Worm (Caenorhabditis elegans): ENCODE measurements around the gene F07B10.7.

The F07B10.7 gene

DNA sequence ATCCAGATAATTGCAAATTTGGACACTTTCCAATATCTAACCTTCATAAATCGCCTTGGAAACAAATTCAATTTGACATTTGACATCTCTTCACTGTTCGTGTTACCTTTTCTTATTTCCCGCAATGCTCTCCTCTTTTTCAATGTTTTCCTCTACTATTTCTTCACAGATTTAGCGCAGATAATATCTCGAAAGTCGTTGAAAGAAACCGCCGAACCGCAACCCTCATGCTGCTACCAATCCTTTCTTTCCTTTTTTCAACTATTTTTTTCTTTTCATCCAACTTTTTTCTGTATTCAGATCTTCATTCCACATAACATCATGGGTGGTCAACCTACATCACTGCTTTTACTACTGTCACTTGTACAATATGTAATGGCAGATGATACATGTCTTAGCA is 26.2 kb downstream of the F07B10.7 start, which contains the start of gene T19B10.5:
T19B10.5 (plus strand) TSS at position 301 of the 400 bp plus-strand sequence.
- TF ChIP-seq unc-62 (GFP tag; optimal IDR thresholded peaks at IDR 0.05): no peak

DNA sequence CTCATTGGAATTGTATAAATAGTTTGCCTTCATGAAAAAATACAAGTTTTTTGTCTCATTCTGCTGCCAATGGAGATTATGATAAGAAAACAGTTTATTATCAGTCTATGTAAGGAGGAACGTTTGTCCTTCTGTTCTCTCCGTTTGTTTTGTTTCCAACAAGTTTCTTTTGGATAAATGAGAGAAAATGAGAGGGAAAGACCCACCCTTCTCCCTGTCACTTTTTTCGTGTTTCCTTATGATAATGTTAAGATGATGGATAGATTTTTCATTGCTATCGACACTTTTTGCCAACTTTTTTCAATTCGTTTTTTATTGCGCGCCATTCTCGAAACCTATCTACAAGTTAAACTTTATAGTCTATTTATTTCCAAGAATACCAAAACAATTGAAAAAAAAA is 29.3 kb downstream of the F07B10.7 start:
- no peak for TF ChIP-seq unc-62 (GFP tag; optimal IDR thresholded peaks at IDR 0.05)

ce11 chrV:11228653-11229173 is 31.8 kb downstream of the F07B10.7 start, which contains the start of gene pqn-70:
TSS of gene pqn-70 (minus strand) at chrV:11228703.
- no peak for TF ChIP-seq unc-62 (GFP tag; optimal IDR thresholded peaks at IDR 0.05)

- TF ChIP-seq unc-62 (GFP tag; optimal IDR thresholded peaks at IDR 0.05): no peak
Observed at ce11 chrV:11225981-11226380, 34.5 kb downstream of the F07B10.7 start, which contains the start of gene bgal-1. TSS of gene bgal-1 (minus strand) at chrV:11226018.

DNA sequence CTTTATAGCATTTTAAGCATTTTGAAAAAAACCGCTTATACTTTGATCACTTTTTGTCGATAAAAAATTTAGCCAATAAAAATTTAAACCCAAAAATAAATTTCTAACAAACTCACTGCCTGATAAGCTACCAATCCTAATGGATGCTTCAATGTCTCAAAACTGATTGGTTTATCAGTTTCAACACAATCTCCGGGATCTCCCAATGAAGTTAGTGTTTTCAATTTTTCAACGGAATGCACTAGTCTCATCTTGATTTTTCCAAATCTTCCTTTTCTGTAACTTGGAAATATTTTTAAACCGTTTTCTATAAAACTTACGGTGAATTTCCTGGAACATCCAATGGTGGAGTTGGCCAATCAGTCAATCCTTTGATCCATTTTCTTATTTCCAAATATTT is 36.8 kb downstream of the F07B10.7 start:
- no peak for TF ChIP-seq unc-62 (GFP tag; optimal IDR thresholded peaks at IDR 0.05)

- no peak for TF ChIP-seq unc-62 (GFP tag; optimal IDR thresholded peaks at IDR 0.05)
Observed at ce11 chrV:11220936-11221335, 39.6 kb downstream of the F07B10.7 start, which contains the start of gene T19B10.2. TSS of gene T19B10.2 (plus strand) at chrV:11221302.

ce11 chrV:11220415-11220814 is 40.1 kb downstream of the F07B10.7 start:
- no peak for TF ChIP-seq unc-62 (GFP tag; optimal IDR thresholded peaks at IDR 0.05)

DNA sequence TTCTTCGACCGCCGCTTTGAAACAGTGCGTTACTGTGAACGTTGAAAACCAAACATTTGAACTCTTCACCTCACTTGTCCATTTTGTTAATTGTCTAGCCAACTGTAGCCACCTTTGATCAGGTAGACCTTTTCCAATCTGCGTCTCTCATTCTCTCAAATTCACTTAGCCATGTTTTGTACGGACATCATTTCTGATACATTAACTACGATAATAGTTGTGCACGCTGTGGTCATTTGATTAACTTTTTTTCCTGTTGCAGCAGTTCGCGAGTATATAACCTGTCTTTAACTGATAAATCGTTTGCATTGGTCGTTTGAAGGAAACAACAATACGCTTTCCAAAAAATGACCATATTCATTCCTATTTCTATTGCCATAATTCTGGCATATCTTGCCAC is 43.1 kb downstream of the F07B10.7 start, which contains the start of gene cyp-29A2:
cyp-29A2 (plus strand) TSS at position 190 of the 400 bp plus-strand sequence.
- no peak for TF ChIP-seq unc-62 (GFP tag; optimal IDR thresholded peaks at IDR 0.05)

DNA sequence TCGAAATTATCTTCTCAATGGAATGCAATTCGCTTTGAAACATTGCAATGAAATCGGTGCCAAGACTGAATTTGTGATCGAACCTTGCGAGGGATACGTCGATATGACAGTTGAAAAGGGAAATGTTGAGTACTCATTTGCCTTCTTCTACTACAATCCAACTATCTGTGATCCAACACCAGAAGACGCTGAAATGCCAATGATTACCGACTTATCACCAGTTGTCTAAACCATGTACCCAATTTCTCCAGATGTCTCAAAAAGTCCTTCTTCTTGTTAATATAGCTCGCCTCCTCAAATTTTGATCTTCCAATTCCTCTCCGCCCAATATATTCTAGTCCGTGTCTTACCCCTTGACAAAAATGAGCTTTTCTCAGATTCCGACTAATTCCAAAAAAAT is 44.4 kb downstream of the F07B10.7 start:
- TF ChIP-seq unc-62 (GFP tag; optimal IDR thresholded peaks at IDR 0.05): no peak

- no peak for TF ChIP-seq unc-62 (GFP tag; optimal IDR thresholded peaks at IDR 0.05)
Observed at ce11 chrV:11214569-11214968, 46.0 kb downstream of the F07B10.7 start.

- no peak for TF ChIP-seq unc-62 (GFP tag; optimal IDR thresholded peaks at IDR 0.05)
Observed at ce11 chrV:11211323-11211722, 49.2 kb downstream of the F07B10.7 start.

DNA sequence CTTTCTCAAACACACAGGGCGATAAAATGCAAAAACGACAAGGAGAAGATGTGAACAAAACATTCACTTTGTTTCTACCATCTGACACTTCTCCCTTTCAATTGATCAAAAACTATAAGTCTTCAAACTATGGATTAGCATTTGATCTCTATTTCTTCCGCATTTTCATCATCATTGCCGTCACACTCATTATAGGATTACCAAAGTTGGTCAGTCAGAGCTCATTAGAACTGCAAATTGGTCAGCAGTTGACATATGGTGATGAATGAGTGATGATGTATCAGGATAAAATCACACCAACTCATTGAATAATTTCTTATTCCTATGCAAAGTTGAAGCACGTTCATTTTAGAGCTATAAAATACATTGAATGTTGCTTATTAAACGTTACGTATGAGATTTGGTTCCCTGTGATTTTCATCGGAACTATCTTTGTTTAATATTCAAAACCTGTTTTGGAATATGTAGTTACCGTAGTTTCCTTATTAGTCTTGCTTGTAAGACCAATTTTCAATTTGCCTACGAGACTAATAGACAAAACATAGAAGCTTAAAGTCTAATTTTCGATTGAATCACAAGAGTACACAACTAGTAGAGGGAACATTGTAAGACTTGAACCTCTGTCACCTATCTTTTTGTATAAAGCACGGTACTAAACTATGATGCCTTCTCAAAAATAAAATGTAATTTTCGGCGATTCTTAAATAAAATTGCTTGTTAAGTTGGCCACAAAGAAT is 50.9 kb downstream of the F07B10.7 start:
- TF ChIP-seq unc-62 (GFP tag; optimal IDR thresholded peaks at IDR 0.05): no peak

All from whole organism, dauer.